Fruit fly (Drosophila melanogaster): Measurements from ENCODE around the gene Poxm.

The Poxm gene

DNA sequence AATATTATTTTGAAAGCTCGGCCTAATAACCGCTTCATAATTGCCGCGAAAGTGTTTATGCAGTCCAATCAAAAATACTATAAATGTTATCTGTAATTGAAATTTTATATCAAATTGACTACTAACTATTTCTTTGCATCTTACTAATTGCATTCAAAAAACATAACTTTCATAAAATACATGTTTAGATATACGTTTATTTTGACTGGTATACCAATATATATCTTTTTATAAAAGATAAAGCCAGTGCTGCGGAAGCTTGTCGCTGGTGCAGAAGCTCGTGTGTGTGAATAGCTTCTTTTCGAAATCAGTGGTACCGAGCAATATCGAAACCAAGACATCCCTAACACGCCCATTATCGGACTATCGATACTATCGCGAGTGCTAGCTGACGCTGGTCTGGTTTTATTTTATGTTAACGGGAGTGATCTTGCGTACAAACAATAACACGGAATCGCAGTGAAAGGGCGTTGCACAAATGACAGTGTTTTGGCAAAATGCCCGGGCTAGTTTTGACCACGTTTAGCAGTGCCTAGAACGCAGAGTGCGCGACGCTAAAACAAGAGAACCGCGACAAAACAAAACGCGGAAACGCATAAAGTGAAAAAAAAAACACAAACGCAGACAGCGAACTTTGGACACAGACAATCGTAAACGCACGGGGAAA is 16.0 kb upstream of the Poxm start, which contains the start of gene Atg13 (continued):
- TF ChIP-seq Mad (GFP tag; optimal IDR thresholded peaks at IDR 0.05) (peak; percentile 30), gsb-n (tag; optimal IDR thresholded peaks at IDR 0.05) (no peak), CG8290 (GFP tag; optimal IDR thresholded peaks at IDR 0.05) (peak; percentile 40), CG8290 (tag; optimal IDR thresholded peaks at IDR 0.05) (peak in 1 of 2 experiments; percentile 23), pb (GFP tag; optimal IDR thresholded peaks at IDR 0.05) (no peak), ERR (GFP tag; optimal IDR thresholded peaks at IDR 0.05) (no peak), grn (GFP tag; optimal IDR thresholded peaks at IDR 0.05) (no peak), Meics (GFP tag; optimal IDR thresholded peaks at IDR 0.05) (no peak), kah (GFP tag; optimal IDR thresholded peaks at IDR 0.05) (peak; percentile 8), Hand (GFP tag; optimal IDR thresholded peaks at IDR 0.05) (no peak), ato (GFP tag; IDR thresholded peaks at IDR 0.05; ENCODE audit: partially characterized antibody) (peak; percentile 79), CG12391 (tag; optimal IDR thresholded peaks at IDR 0.05) (peak; percentile 52), ap (GFP tag; IDR thresholded peaks at IDR 0.05) (no peak), CG3281 (GFP tag; optimal IDR thresholded peaks at IDR 0.05) (no peak), CG4820 (GFP tag; optimal IDR thresholded peaks at IDR 0.05) (no peak), CG10267 (tag; optimal IDR thresholded peaks at IDR 0.05) (peak; percentile 36), Elba2 (GFP tag; optimal IDR thresholded peaks at IDR 0.05) (no peak), CG6683 (GFP tag; optimal IDR thresholded peaks at IDR 0.05) (no peak), cato (GFP tag; optimal IDR thresholded peaks at IDR 0.05; ENCODE audit: borderline replicate concordance) (no peak), CG10147 (GFP tag; optimal IDR thresholded peaks at IDR 0.05) (peak; percentile 3), Side (GFP tag; optimal IDR thresholded peaks at IDR 0.05) (no peak), chinmo (GFP tag; IDR thresholded peaks at IDR 0.05; ENCODE audit: partially characterized antibody) (peak; percentile 73; the same call in 2 of the 4 replicates), CG6765 (GFP tag; optimal IDR thresholded peaks at IDR 0.05) (no peak), CG10959 (GFP tag; IDR thresholded peaks at IDR 0.05) (no peak), Xbp1 (GFP tag; optimal IDR thresholded peaks at IDR 0.05) (peak; percentile 72), tx (GFP tag; optimal IDR thresholded peaks at IDR 0.05) (no peak), zf30C (GFP tag; optimal IDR thresholded peaks at IDR 0.05) (no peak), Atf6 (GFP tag; IDR thresholded peaks at IDR 0.05) (no peak), CG9932 (GFP tag; IDR thresholded peaks at IDR 0.05) (peak; percentile 18; the same call in 1 of the 2 replicates), Hmr (GFP tag; optimal IDR thresholded peaks at IDR 0.05) (no peak), sqz (GFP tag; optimal IDR thresholded peaks at IDR 0.05) (peak; percentile 49), CG12299 (tag; optimal IDR thresholded peaks at IDR 0.05) (no peak), seq (GFP tag; IDR thresholded peaks at IDR 0.05) (no peak), Nf-YC (tag; optimal IDR thresholded peaks at IDR 0.05) (peak; percentile 62), inv (GFP tag; IDR thresholded peaks at IDR 0.05; ENCODE audit: partially characterized antibody) (peak; percentile 70), Dll (GFP tag; IDR thresholded peaks at IDR 0.05; ENCODE audit: partially characterized antibody) (peak; percentile 69), dmrt99B (tag; optimal IDR thresholded peaks at IDR 0.05) (no peak), ttk (GFP tag; IDR thresholded peaks at IDR 0.05) (no peak), eve (GFP tag; optimal IDR thresholded peaks at IDR 0.05) (no peak), CG7745 (tag; optimal IDR thresholded peaks at IDR 0.05) (no peak), Bgb (GFP tag; IDR thresholded peaks at IDR 0.05; ENCODE audit: partially characterized antibody) (peak; percentile 81), CG15696 (tag; optimal IDR thresholded peaks at IDR 0.05) (peak; percentile 29), chif (GFP tag; optimal IDR thresholded peaks at IDR 0.05) (peak in 1 of 2 experiments; percentile 38), D (optimal IDR thresholded peaks at IDR 0.05) (no peak), D (GFP tag; optimal IDR thresholded peaks at IDR 0.05) (no peak), toy (GFP tag; IDR thresholded peaks at IDR 0.05) (no peak), CG18599 (GFP tag; optimal IDR thresholded peaks at IDR 0.05) (no peak), CG12236 (GFP tag; optimal IDR thresholded peaks at IDR 0.05) (no peak), CG14014 (GFP tag; IDR thresholded peaks at IDR 0.05) (no peak), E2f2 (GFP tag; IDR thresholded peaks at IDR 0.05) (no peak; the same call in 1 of the 2 replicates)
